Fruit fly (Drosophila melanogaster): ENCODE results near the gene CG15279.

DNA sequence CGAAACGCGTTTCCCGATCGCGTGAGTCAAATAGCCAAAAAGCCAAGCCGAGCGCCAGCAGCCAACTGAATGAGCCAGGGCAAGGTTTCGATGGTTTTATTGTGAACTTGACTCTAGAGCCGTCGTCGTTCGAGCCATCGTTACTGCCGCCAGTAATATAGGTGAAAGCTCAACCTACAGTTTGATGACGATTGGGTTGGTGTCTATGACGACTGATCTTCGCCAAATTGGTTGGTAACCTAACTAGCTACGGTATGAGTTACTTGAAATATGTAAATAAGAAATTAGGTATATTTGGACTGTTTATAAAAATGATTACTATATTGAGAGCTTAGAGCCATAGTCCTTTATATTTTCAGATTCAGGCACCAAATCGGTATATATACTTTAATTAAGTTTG is at the start of gene CG15279:
- no peak for TF ChIP-seq CG15710 (tag; optimal IDR thresholded peaks at IDR 0.05)
- TF ChIP-seq CG4496 (GFP tag; IDR thresholded peaks at IDR 0.05), result no peak
- no peak for TF ChIP-seq Ets98B (GFP tag; IDR thresholded peaks at IDR 0.05)
- TF ChIP-seq EcR (GFP tag; optimal IDR thresholded peaks at IDR 0.05), result no peak
- no peak for TF ChIP-seq CG8301 (tag; optimal IDR thresholded peaks at IDR 0.05)
- no peak for TF ChIP-seq CG14655 (GFP tag; optimal IDR thresholded peaks at IDR 0.05)
- no peak for TF ChIP-seq gl (tag; optimal IDR thresholded peaks at IDR 0.05)
